Worm (Caenorhabditis elegans) whole organism, dauer: ENCODE measurements around the gene acs-4.
"Not testable (repeated sequence)": the region's sequence is repeated elsewhere in the genome, so short reads cannot be mapped to it uniquely, and the experiment has no call there.

Source experiments
- unc-62 ChIP-seq: sonication (generic microtip); optimal IDR thresholded peaks from 2 replicates; lab custom pipeline; 2017; ENCODE audit warnings: missing biosample characterization, missing genetic modification reagents, missing genetic modification characterization

Gene acs-4

ce11 chrIII:7167568-7167937, at the start of gene acs-4:
Gene acs-4, plus strand, starts transcription at chrIII:7167838.
- TF ChIP-seq unc-62: no peak

ce11 chrIII:7120477-7120876, 47.2 kb upstream of the acs-4 start:
- TF ChIP-seq unc-62: no peak

ce11 chrIII:7122860-7123259, 44.8 kb upstream of the acs-4 start, which contains the start of the genes B0280.9 and rpia-1:
Gene B0280.9, minus strand, starts transcription at chrIII:7122895.
Gene rpia-1, plus strand, starts transcription at chrIII:7123128.
- TF ChIP-seq unc-62: no peak

- no peak for TF ChIP-seq unc-62
Measured at ce11 chrIII:7124364-7124763, 43.3 kb upstream of the acs-4 start, which contains the start of gene B0280.2. Gene B0280.2, plus strand, starts transcription at chrIII:7124664.

ce11 chrIII:7128601-7129000, 39.0 kb upstream of the acs-4 start, which contains the start of gene viro-2:
Gene viro-2, plus strand, starts transcription at chrIII:7128901.
- not testable (repeated sequence) for TF ChIP-seq unc-62

ce11 chrIII:7133559-7133958, 34.1 kb upstream of the acs-4 start, which contains the start of the genes pot-1 and ggtb-1:
Gene pot-1, minus strand, starts transcription at chrIII:7133678.
Gene ggtb-1, plus strand, starts transcription at chrIII:7133766.
- TF ChIP-seq unc-62: no peak

ce11 chrIII:7136015-7136414, 31.6 kb upstream of the acs-4 start, which contains the start of gene B0280.17:
Gene B0280.17, minus strand, starts transcription at chrIII:7136115.
- TF ChIP-seq unc-62: no peak

ce11 chrIII:7138178-7138577, 29.5 kb upstream of the acs-4 start, which contains the start of gene B0280.11:
Gene B0280.11, minus strand, starts transcription at chrIII:7138278.
- no peak for TF ChIP-seq unc-62

- no peak for TF ChIP-seq unc-62
Measured at ce11 chrIII:7140228-7140710, 27.4 kb upstream of the acs-4 start.

- no peak for TF ChIP-seq unc-62
Measured at ce11 chrIII:7141285-7141715, 26.3 kb upstream of the acs-4 start.

ce11 chrIII:7142172-7142601, 25.5 kb upstream of the acs-4 start:
- TF ChIP-seq unc-62: no peak

ce11 chrIII:7144749-7145148, 22.9 kb upstream of the acs-4 start, which contains the start of gene glr-2:
Gene glr-2, minus strand, starts transcription at chrIII:7144959.
- TF ChIP-seq unc-62: no peak

- no peak for TF ChIP-seq unc-62
Measured at ce11 chrIII:7146341-7146740, 21.3 kb upstream of the acs-4 start.

- no peak for TF ChIP-seq unc-62
Measured at ce11 chrIII:7148191-7148590, 19.4 kb upstream of the acs-4 start.

ce11 chrIII:7150162-7150561, 17.5 kb upstream of the acs-4 start:
- no peak for TF ChIP-seq unc-62

- TF ChIP-seq unc-62: no peak
Measured at ce11 chrIII:7152569-7152968, 15.1 kb upstream of the acs-4 start.

- no peak for TF ChIP-seq unc-62
Measured at ce11 chrIII:7153747-7154238, 13.8 kb upstream of the acs-4 start, which contains the start of gene ogt-1. Gene ogt-1, minus strand, starts transcription at chrIII:7153797.

ce11 chrIII:7154526-7154925, 13.1 kb upstream of the acs-4 start:
- no peak for TF ChIP-seq unc-62
